Worm (Caenorhabditis elegans): ENCODE data around the gene Y17G7B.21.
A peak's percentile ranks its signal among the peaks of the same experiment; 100 is the strongest.

The Y17G7B.21 gene

ce11 chrII:11976727-11977259 is 668 bp downstream of the Y17G7B.21 start:
- TF ChIP-seq ama-1 (optimal IDR thresholded peaks at IDR 0.05) (peak; percentile 53), ceh-82 (tag; optimal IDR thresholded peaks at IDR 0.05) (peak in 1 of 3 experiments; percentile 7), efl-1 (optimal IDR thresholded peaks at IDR 0.05) (no peak), efl-1 (GFP tag; optimal IDR thresholded peaks at IDR 0.05 in 1 of 2) (no peak)

- TF ChIP-seq nhr-71 (tag; optimal IDR thresholded peaks at IDR 0.05) (peak; percentile 77), lin-14 (GFP tag; optimal IDR thresholded peaks at IDR 0.05) (no peak), fkh-10 (GFP tag; optimal IDR thresholded peaks at IDR 0.05) (no peak), nhr-84 (tag; optimal IDR thresholded peaks at IDR 0.05) (no peak), aha-1 (tag; optimal IDR thresholded peaks at IDR 0.05) (no peak), rnt-1 (tag; optimal IDR thresholded peaks at IDR 0.05) (peak; percentile 36), ceh-88 (GFP tag; IDR thresholded peaks at IDR 0.05) (no peak; the same call in 1 of the 2 replicates), nhr-77 (tag; optimal IDR thresholded peaks at IDR 0.05) (no peak), jun-1 (tag; optimal IDR thresholded peaks at IDR 0.05) (peak; percentile 39), xbp-1 (tag; optimal IDR thresholded peaks at IDR 0.05) (peak; percentile 4), sup-37 (GFP tag; optimal IDR thresholded peaks at IDR 0.05) (no peak), hpl-2 (GFP tag; optimal IDR thresholded peaks at IDR 0.05) (peak; percentile 38), dsc-1 (tag; optimal IDR thresholded peaks at IDR 0.05) (peak; percentile 18), ztf-11 (tag; optimal IDR thresholded peaks at IDR 0.05) (peak in 1 of 2 experiments; percentile 37), efl-1 (optimal IDR thresholded peaks at IDR 0.05) (peak; percentile 15 to 23), efl-1 (GFP tag; optimal IDR thresholded peaks at IDR 0.05 in 1 of 2) (peak in 1 of 2 experiments; percentile 93), sox-4 (tag; optimal IDR thresholded peaks at IDR 0.05) (no peak), sptf-1 (tag; optimal IDR thresholded peaks at IDR 0.05) (no peak), nhr-47 (tag; optimal IDR thresholded peaks at IDR 0.05) (peak; percentile 41), lin-13 (GFP tag; optimal IDR thresholded peaks at IDR 0.05) (peak; percentile 22), nhr-28 (tag; optimal IDR thresholded peaks at IDR 0.05) (no peak), nhr-20 (tag; optimal IDR thresholded peaks at IDR 0.05) (peak; percentile 60), dpl-1 (GFP tag; optimal IDR thresholded peaks at IDR 0.05) (peak in 2 of 3 experiments; percentile 1 to 30), nhr-85 (tag) (peak; percentile 81), egl-13 (tag; optimal IDR thresholded peaks at IDR 0.05) (no peak), grh-1 (GFP tag; IDR thresholded peaks at IDR 0.05) (no peak; the same call in 1 of the 2 replicates), lin-35 (GFP tag; optimal IDR thresholded peaks at IDR 0.05) (peak in 1 of 2 experiments; percentile 43), ztf-4 (tag; optimal IDR thresholded peaks at IDR 0.05) (peak; percentile 67), unc-86 (tag; optimal IDR thresholded peaks at IDR 0.05) (no peak), ceh-90 (tag; optimal IDR thresholded peaks at IDR 0.05) (no peak), efl-3 (GFP tag; optimal IDR thresholded peaks at IDR 0.05) (no peak), fos-1 (tag; optimal IDR thresholded peaks at IDR 0.05) (no peak), Y116A8C.19 (tag; optimal IDR thresholded peaks at IDR 0.05; ENCODE audit: borderline replicate concordance) (no peak), lin-39 (tag; optimal IDR thresholded peaks at IDR 0.05) (peak; percentile 24), fkh-4 (tag; optimal IDR thresholded peaks at IDR 0.05; ENCODE audit: borderline replicate concordance) (no peak), lir-3 (tag; optimal IDR thresholded peaks at IDR 0.05; ENCODE audit: poor library complexity) (peak; percentile 26), blmp-1 (tag; optimal IDR thresholded peaks at IDR 0.05) (no peak), ceh-63 (GFP tag; optimal IDR thresholded peaks at IDR 0.05) (no peak), nhr-11 (tag; optimal IDR thresholded peaks at IDR 0.05) (no peak), C34B4.2 (tag; optimal IDR thresholded peaks at IDR 0.05) (peak; percentile 24), mab-9 (GFP tag; IDR thresholded peaks at IDR 0.05) (peak; percentile 28; the same call in 1 of the 2 replicates), nhr-12 (tag; optimal IDR thresholded peaks at IDR 0.05) (peak; percentile 24), nhr-19 (GFP tag; conservative IDR thresholded peaks at IDR 0.05) (0 out of 2 replicates have a peak, but pooled peaks have one; percentile 53), swsn-7 (tag; optimal IDR thresholded peaks at IDR 0.05) (peak; percentile 30), ces-1 (GFP tag; optimal IDR thresholded peaks at IDR 0.05) (no peak), lsy-2 (tag; optimal IDR thresholded peaks at IDR 0.05) (peak; percentile 41 to 59)
Observed at ce11 chrII:11974048-11974995, 3.1 kb downstream of the Y17G7B.21 start.

Measured in whole organism, L1 larva.